Fruit fly (Drosophila melanogaster) whole organism, embryonic: Measurements from ENCODE around the gene NANS.
A peak's percentile ranks its signal among the peaks of the same experiment; 100 is the strongest.

Source experiments
- Adf1 ChIP-seq: fragments of 200-800 bp; sonication (Bioruptor generic); IDR thresholded peaks from 2 replicates; pipeline ENCODE4 v1.3.6; 2022; ENCODE audit warnings: missing biosample characterization, missing genetic modification characterization
- Antp ChIP-seq: fragments of 200-800 bp; sonication (Bioruptor generic); optimal IDR thresholded peaks from 3 replicates; lab custom pipeline; 2016; ENCODE audit warnings: missing biosample characterization, missing genetic modification characterization
- CG1024 ChIP-seq: fragments of 200-800 bp; sonication (Bioruptor generic); IDR thresholded peaks from 2 replicates; pipeline ENCODE4 v1.3.6; 2022; ENCODE audit warnings: missing biosample characterization, missing genetic modification characterization
- CG1233 ChIP-seq: fragments of 200-800 bp; sonication (Bioruptor generic); optimal IDR thresholded peaks from 4 replicates; lab custom pipeline; 2018; ENCODE audit warnings: missing biosample characterization, mild to moderate bottlenecking, missing genetic modification characterization
- CG12659 ChIP-seq: fragments of 200-800 bp; sonication (Bioruptor generic); optimal IDR thresholded peaks from 3 replicates; lab custom pipeline; 2017; ENCODE audit warnings: mild to moderate bottlenecking, missing biosample characterization, missing genetic modification reagents, missing genetic modification characterization
- CG13287 ChIP-seq: fragments of 200-800 bp; sonication (Bioruptor generic); IDR thresholded peaks from 2 replicates; pipeline ENCODE4 v1.3.6; 2022; ENCODE audit warnings: missing biosample characterization, missing genetic modification characterization; ENCODE audit not compliant: partially characterized antibody
- CG14014 ChIP-seq: fragments of 200-800 bp; sonication (Bioruptor generic); IDR thresholded peaks from 2 replicates; pipeline ENCODE4 v1.3.6; 2022; ENCODE audit warnings: missing biosample characterization, missing genetic modification characterization
- CG17385 ChIP-seq: fragments of 200-800 bp; sonication (Bioruptor generic); optimal IDR thresholded peaks from 3 replicates; lab custom pipeline; 2018; ENCODE audit warnings: missing biosample characterization, mild to moderate bottlenecking, missing genetic modification characterization
- CG18619 ChIP-seq: fragments of 200-800 bp; sonication (Bioruptor generic); optimal IDR thresholded peaks from 3 replicates; lab custom pipeline; 2017; ENCODE audit warnings: missing biosample characterization, mild to moderate bottlenecking, missing genetic modification characterization
- CG18764 ChIP-seq: fragments of 200-800 bp; sonication (Bioruptor generic); optimal IDR thresholded peaks from 3 replicates; lab custom pipeline; 2016; ENCODE audit warnings: missing biosample characterization, missing genetic modification characterization
- CG2202 ChIP-seq: fragments of 200-800 bp; sonication (Bioruptor generic); optimal IDR thresholded peaks from 2 replicates; lab custom pipeline; 2018; ENCODE audit warnings: missing biosample characterization, mild to moderate bottlenecking, missing genetic modification characterization
- CG4404 ChIP-seq: fragments of 200-800 bp; sonication (Bioruptor generic); IDR thresholded peaks from 2 replicates; pipeline ENCODE4 v1.3.6; 2022; ENCODE audit warnings: missing biosample characterization, missing genetic modification characterization
- CG5953 ChIP-seq: fragments of 200-800 bp; sonication (Bioruptor generic); IDR thresholded peaks from 2 replicates; pipeline ENCODE4 v1.3.6; 2022; ENCODE audit warnings: missing biosample characterization, missing genetic modification characterization
- CG6272 ChIP-seq: fragments of 200-800 bp; sonication (Bioruptor generic); IDR thresholded peaks from 2 replicates; pipeline ENCODE4 v1.3.6; 2022; ENCODE audit warnings: missing biosample characterization, missing genetic modification characterization
- CG7556 ChIP-seq: fragments of 200-800 bp; sonication (Bioruptor generic); optimal IDR thresholded peaks from 2 replicates; lab custom pipeline; 2017; ENCODE audit warnings: missing biosample characterization, mild to moderate bottlenecking, missing genetic modification characterization
- CG7928 ChIP-seq: fragments of 200-800 bp; sonication (Bioruptor generic); optimal IDR thresholded peaks from 2 replicates; lab custom pipeline; 2017; ENCODE audit warnings: missing biosample characterization, mild to moderate bottlenecking, missing genetic modification characterization
- CG8290 ChIP-seq, 3 experiments: fragments of 200-800 bp; sonication (Bioruptor generic); optimal IDR thresholded peaks; 2 replicates each; lab custom pipeline; 2016 to 2019; ENCODE audit warnings: missing biosample characterization in 3 of 3, missing genetic modification characterization in 3 of 3, mild to moderate bottlenecking in 2 of 3, moderate library complexity in 1 of 3
- CG8478 ChIP-seq: fragments of >200 bp; optimal IDR thresholded peaks from 2 replicates; lab custom pipeline; 2018
- CG9876 ChIP-seq: fragments of 200-800 bp; sonication (Bioruptor generic); optimal IDR thresholded peaks from 2 replicates; lab custom pipeline; 2016; ENCODE audit warnings: missing biosample characterization, missing genetic modification characterization
- Camta ChIP-seq: fragments of 200-800 bp; sonication (Bioruptor generic); optimal IDR thresholded peaks from 2 replicates; lab custom pipeline; 2016; ENCODE audit warnings: missing biosample characterization, missing genetic modification characterization
- CkIIα-i1 ChIP-seq: fragments of 200-800 bp; sonication (Bioruptor generic); IDR thresholded peaks from 2 replicates; pipeline ENCODE4 v1.3.6; 2022; ENCODE audit warnings: missing biosample characterization, missing genetic modification characterization
- Dip3 ChIP-seq: fragments of 200-800 bp; sonication (Bioruptor generic); optimal IDR thresholded peaks from 3 replicates; lab custom pipeline; 2016; ENCODE audit warnings: missing biosample characterization, missing genetic modification characterization
- Drgx ChIP-seq: fragments of 200-800 bp; sonication (Bioruptor generic); IDR thresholded peaks from 2 replicates; pipeline ENCODE4 v1.3.6; 2022; ENCODE audit warnings: missing biosample characterization, missing genetic modification characterization
- H2.0 ChIP-seq: fragments of 200-800 bp; sonication (Bioruptor generic); IDR thresholded peaks from 2 replicates; pipeline ENCODE4 v1.3.6; 2022; ENCODE audit warnings: missing biosample characterization, missing genetic modification characterization
- Hey ChIP-seq: fragments of 200-800 bp; sonication (Bioruptor generic); optimal IDR thresholded peaks from 3 replicates; lab custom pipeline; 2018; ENCODE audit warnings: missing biosample characterization, mild to moderate bottlenecking, missing genetic modification characterization
- Trl ChIP-seq, 3 experiments: fragments of >200 bp in 2 of 3; fragments of 200-800 bp in 1 of 3; sonication (Bioruptor generic) in 1 of 3; optimal IDR thresholded peaks; 2 replicates in 1 of 3; 3 replicates in 2 of 3; lab custom pipeline; 2016 to 2017; ENCODE audit warnings: missing biosample characterization in 1 of 3, missing genetic modification characterization in 1 of 3
- abd-A ChIP-seq: fragments of 200-800 bp; sonication (Bioruptor generic); optimal IDR thresholded peaks from 3 replicates; lab custom pipeline; 2019; ENCODE audit warnings: missing biosample characterization, mild to moderate bottlenecking, missing genetic modification characterization, moderate library complexity
- ash1 ChIP-seq: fragments of 200-800 bp; sonication (Bioruptor generic); optimal IDR thresholded peaks from 2 replicates; lab custom pipeline; 2018; ENCODE audit warnings: missing biosample characterization, mild to moderate bottlenecking, missing genetic modification characterization
- bowl ChIP-seq: fragments of 200-800 bp; sonication (Bioruptor generic); IDR thresholded peaks from 2 replicates; pipeline ENCODE4 v1.3.6; 2022; ENCODE audit warnings: missing biosample characterization, missing genetic modification characterization
- btn ChIP-seq: fragments of 200-800 bp; sonication (Bioruptor generic); optimal IDR thresholded peaks from 2 replicates; lab custom pipeline; 2016; ENCODE audit warnings: missing biosample characterization, missing genetic modification characterization
- chinmo ChIP-seq: fragments of 200-800 bp; sonication (Bioruptor generic); IDR thresholded peaks from 4 replicates; pipeline ENCODE4 v1.3.6; 2022; ENCODE audit warnings: missing biosample characterization, missing genetic modification characterization; ENCODE audit not compliant: partially characterized antibody
- crc ChIP-seq: fragments of 200-800 bp; sonication (Bioruptor generic); optimal IDR thresholded peaks from 2 replicates; lab custom pipeline; 2016; ENCODE audit warnings: missing biosample characterization, missing genetic modification characterization
- dmrt11E ChIP-seq: fragments of 200-800 bp; sonication (Bioruptor generic); optimal IDR thresholded peaks from 3 replicates; lab custom pipeline; 2018; ENCODE audit warnings: missing biosample characterization, mild to moderate bottlenecking, missing genetic modification characterization, moderate library complexity
- dysf ChIP-seq: fragments of 200-800 bp; sonication (Bioruptor generic); IDR thresholded peaks from 3 replicates; pipeline ENCODE4 v1.3.6; 2022; ENCODE audit warnings: missing biosample characterization, missing genetic modification characterization
- ewg ChIP-seq: fragments of 200-800 bp; sonication (Bioruptor generic); optimal IDR thresholded peaks from 3 replicates; lab custom pipeline; 2017; ENCODE audit warnings: mild to moderate bottlenecking, missing biosample characterization, missing genetic modification reagents, missing genetic modification characterization
- eyg ChIP-seq: fragments of 200-800 bp; sonication (Bioruptor generic); optimal IDR thresholded peaks from 3 replicates; lab custom pipeline; 2016; ENCODE audit warnings: missing biosample characterization, missing genetic modification characterization
- gcm2 ChIP-seq: fragments of 200-800 bp; sonication (Bioruptor generic); optimal IDR thresholded peaks from 2 replicates; lab custom pipeline; 2016; ENCODE audit warnings: missing biosample characterization, missing genetic modification characterization
- gfzf ChIP-seq: fragments of 200-800 bp; sonication (Bioruptor generic); optimal IDR thresholded peaks from 2 replicates; lab custom pipeline; 2016; ENCODE audit warnings: missing biosample characterization, mild to moderate bottlenecking, missing genetic modification characterization, moderate library complexity
- grau ChIP-seq: fragments of 200-800 bp; optimal IDR thresholded peaks from 3 replicates; lab custom pipeline; 2019; ENCODE audit warnings: missing biosample characterization, mild to moderate bottlenecking, missing genetic modification characterization, moderate library complexity
- gro ChIP-seq: fragments of 200-800 bp; sonication (Bioruptor generic); optimal IDR thresholded peaks from 2 replicates; lab custom pipeline; 2016; ENCODE audit warnings: missing biosample characterization, missing genetic modification characterization
- kah ChIP-seq: fragments of 200-800 bp; sonication (Bioruptor generic); optimal IDR thresholded peaks from 2 replicates; lab custom pipeline; 2018; ENCODE audit warnings: missing biosample characterization, mild to moderate bottlenecking, missing genetic modification characterization
- klu ChIP-seq: fragments of 200-800 bp; sonication (Bioruptor generic); IDR thresholded peaks from 2 replicates; pipeline ENCODE4 v1.3.6; 2022; ENCODE audit warnings: missing biosample characterization, missing genetic modification characterization
- kni ChIP-seq: fragments of 200-800 bp; sonication (Bioruptor generic); optimal IDR thresholded peaks from 3 replicates; lab custom pipeline; 2017; ENCODE audit warnings: mild to moderate bottlenecking, missing biosample characterization, missing genetic modification reagents, missing genetic modification characterization
- p53 ChIP-seq: fragments of 200-800 bp; sonication (Bioruptor generic); optimal IDR thresholded peaks from 2 replicates; lab custom pipeline; 2016; ENCODE audit warnings: missing biosample characterization, missing genetic modification characterization
- row ChIP-seq: fragments of 200-800 bp; sonication (Bioruptor generic); IDR thresholded peaks from 3 replicates; pipeline ENCODE4 v1.3.6; 2022; ENCODE audit warnings: missing biosample characterization, missing genetic modification characterization
- schlank ChIP-seq: fragments of 200-800 bp; sonication (Bioruptor generic); optimal IDR thresholded peaks from 2 replicates; lab custom pipeline; 2018; ENCODE audit warnings: missing biosample characterization, mild to moderate bottlenecking, missing genetic modification characterization
- tap ChIP-seq: fragments of 200-800 bp; optimal IDR thresholded peaks from 3 replicates; lab custom pipeline; 2019; ENCODE audit warnings: missing biosample characterization, mild to moderate bottlenecking, missing genetic modification characterization, moderate library complexity
- tgo ChIP-seq: fragments of 200-800 bp; sonication (Bioruptor generic); IDR thresholded peaks from 3 replicates; pipeline ENCODE4 v1.3.6; 2022; ENCODE audit warnings: missing biosample characterization, missing genetic modification characterization
- tna ChIP-seq: fragments of 200-800 bp; sonication (Bioruptor generic); IDR thresholded peaks from 2 replicates; pipeline ENCODE4 v1.3.6; 2022; ENCODE audit warnings: missing biosample characterization, missing genetic modification characterization; ENCODE audit not compliant: partially characterized antibody
- trh ChIP-seq: fragments of 200-800 bp; sonication (Bioruptor generic); optimal IDR thresholded peaks from 2 replicates; lab custom pipeline; 2016; ENCODE audit warnings: missing biosample characterization, missing genetic modification characterization
- ttk ChIP-seq: fragments of 200-800 bp; sonication (Bioruptor generic); IDR thresholded peaks from 2 replicates; pipeline ENCODE4 v2.1.2; 2022; ENCODE audit warnings: missing biosample characterization, missing genetic modification characterization
- zen ChIP-seq: fragments of 200-800 bp; sonication (Bioruptor generic); optimal IDR thresholded peaks from 3 replicates; lab custom pipeline; 2018; ENCODE audit warnings: missing biosample characterization, mild to moderate bottlenecking, missing genetic modification characterization, moderate library complexity

The NANS gene

DNA sequence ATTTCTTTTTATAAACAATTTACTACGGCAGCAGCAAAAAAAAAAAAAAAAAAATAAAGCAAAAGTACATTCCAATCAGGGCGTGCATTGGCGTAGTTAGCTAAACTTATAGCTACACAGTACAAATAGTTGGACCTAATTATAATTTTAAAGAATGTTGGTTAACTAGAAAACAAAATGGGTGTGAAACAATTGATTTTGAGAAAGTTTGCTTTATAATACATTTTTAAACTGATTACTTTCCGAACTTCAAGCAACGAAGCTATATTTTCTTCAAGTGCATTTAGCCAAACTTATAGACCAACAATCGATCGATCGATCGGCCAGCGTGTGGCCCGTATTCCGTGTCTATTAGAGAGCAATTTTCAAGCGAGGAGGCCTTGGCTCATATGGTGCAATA lies 25.0 kb downstream of the NANS start (continued):
- TF ChIP-seq Hey (no peak), CG5953 (GFP tag; lab: Robert Waterston, UW) (no peak), gfzf (GFP tag; lab: Kevin White, UChicago) (no peak), trh (GFP tag; lab: Kevin White, UChicago) (no peak), Trl (optimal IDR thresholded peaks at IDR 0.05; lab: Kevin White, UChicago) (no peak), Trl (GFP tag; optimal IDR thresholded peaks at IDR 0.05; lab: Kevin White, UChicago) (peak; percentile 0), ewg (GFP tag; lab: Kevin White, UChicago) (no peak), abd-A (tag; lab: Kevin White, UChicago) (no peak), CG13287 (no peak), Antp (no peak), CkIIα-i1 (GFP tag; lab: Robert Waterston, UW) (no peak), Camta (no peak), CG8290 (GFP tag; optimal IDR thresholded peaks at IDR 0.05; lab: Kevin White, UChicago) (no peak), CG8290 (tag; optimal IDR thresholded peaks at IDR 0.05; lab: Kevin White, UChicago) (peak in 1 of 2 experiments; percentile 65), CG2202 (tag; lab: Kevin White, UChicago) (no peak), CG1233 (GFP tag; lab: Kevin White, UChicago) (no peak), Drgx (GFP tag; lab: Robert Waterston, UW) (peak; percentile 13; the same call in 1 of the 2 replicates), CG4404 (GFP tag; lab: Robert Waterston, UW) (no peak), kah (GFP tag; lab: Kevin White, UChicago) (no peak), chinmo (GFP tag; lab: Robert Waterston, UW) (no peak), CG7928 (no peak), CG1024 (no peak), klu (GFP tag; lab: Robert Waterston, UW) (no peak), bowl (GFP tag; lab: Robert Waterston, UW) (no peak), tgo (GFP tag; lab: Robert Waterston, UW) (peak; percentile 59; the same call in 2 of the 3 replicates), gro (GFP tag; lab: Kevin White, UChicago) (no peak), CG17385 (peak; percentile 35), Adf1 (GFP tag; lab: Robert Waterston, UW) (no peak), btn (GFP tag; lab: Kevin White, UChicago) (no peak), Dip3 (no peak), ttk (no peak), gcm2 (GFP tag; lab: Kevin White, UChicago) (no peak), grau (tag; lab: Kevin White, UChicago) (peak; percentile 52), CG18619 (no peak), CG12659 (GFP tag; lab: Kevin White, UChicago) (peak; percentile 19), eyg (GFP tag; lab: Kevin White, UChicago) (no peak), tap (tag; lab: Kevin White, UChicago) (peak; percentile 57), schlank (tag; lab: Kevin White, UChicago) (no peak), ash1 (GFP tag; lab: Kevin White, UChicago) (no peak), CG14014 (GFP tag; lab: Robert Waterston, UW) (no peak), CG9876 (GFP tag; lab: Kevin White, UChicago) (no peak), crc (GFP tag; lab: Kevin White, UChicago) (no peak), dysf (GFP tag; lab: Robert Waterston, UW) (peak; percentile 65), CG6272 (no peak), H2.0 (GFP tag; lab: Robert Waterston, UW) (peak; percentile 43; the same call in 1 of the 2 replicates), zen (tag; lab: Kevin White, UChicago) (no peak), p53 (GFP tag; lab: Kevin White, UChicago) (no peak), kni (GFP tag; lab: Kevin White, UChicago) (no peak), tna (no peak), row (GFP tag; lab: Robert Waterston, UW) (peak; percentile 42), dmrt11E (tag; lab: Kevin White, UChicago) (no peak), CG8478 (lab: Kevin White, UChicago) (no peak), CG7556 (GFP tag; lab: Kevin White, UChicago) (peak; percentile 4), CG18764 (GFP tag; lab: Kevin White, UChicago) (no peak)
